Fruit fly (Drosophila melanogaster) whole organism, embryonic: ENCODE results near the gene CG10035.
A peak's percentile ranks its signal among the peaks of the same experiment; 100 is the strongest.

Experiments
- Abd-B ChIP-seq: fragments of 200-800 bp; sonication (Bioruptor generic); optimal IDR thresholded peaks from 2 replicates; lab custom pipeline; 2018; ENCODE audit warnings: missing biosample characterization, mild to moderate bottlenecking, missing genetic modification characterization, moderate library complexity
- BtbVII ChIP-seq: fragments of 200-800 bp; sonication (Bioruptor generic); optimal IDR thresholded peaks from 3 replicates; lab custom pipeline; 2017; ENCODE audit warnings: missing biosample characterization, mild to moderate bottlenecking, missing genetic modification characterization
- CG1024 ChIP-seq: fragments of 200-800 bp; sonication (Bioruptor generic); IDR thresholded peaks from 2 replicates; pipeline ENCODE4 v1.3.6; 2022; ENCODE audit warnings: missing biosample characterization, missing genetic modification characterization
- CG10431 ChIP-seq: fragments of 200-800 bp; sonication (Bioruptor generic); optimal IDR thresholded peaks from 3 replicates; lab custom pipeline; 2018; ENCODE audit warnings: missing biosample characterization, mild to moderate bottlenecking, missing genetic modification characterization
- CG12155 ChIP-seq: fragments of 200-800 bp; sonication (Bioruptor generic); optimal IDR thresholded peaks from 3 replicates; lab custom pipeline; 2016; ENCODE audit warnings: missing biosample characterization, missing genetic modification characterization
- CG13624 ChIP-seq: fragments of 200-800 bp; sonication (Bioruptor generic); optimal IDR thresholded peaks from 2 replicates; lab custom pipeline; 2016; ENCODE audit warnings: missing biosample characterization, missing genetic modification characterization
- CG14667 ChIP-seq: fragments of 200-800 bp; sonication (Bioruptor generic); IDR thresholded peaks from 2 replicates; pipeline ENCODE4 v1.3.6; 2022; ENCODE audit warnings: missing biosample characterization, missing genetic modification characterization
- CG1603 ChIP-seq: fragments of 200-800 bp; sonication (Bioruptor generic); optimal IDR thresholded peaks from 2 replicates; lab custom pipeline; 2019; ENCODE audit warnings: missing biosample characterization, mild to moderate bottlenecking, missing genetic modification characterization, moderate library complexity
- CG18011 ChIP-seq: fragments of 200-800 bp; sonication (Bioruptor generic); optimal IDR thresholded peaks from 2 replicates; lab custom pipeline; 2017; ENCODE audit warnings: missing biosample characterization, missing genetic modification characterization, mild to moderate bottlenecking, moderate library complexity, missing genotype
- CG31388 ChIP-seq: fragments of 200-800 bp; sonication (Bioruptor generic); optimal IDR thresholded peaks from 2 replicates; lab custom pipeline; 2016; ENCODE audit warnings: missing biosample characterization, missing genetic modification characterization
- CG3281 ChIP-seq: fragments of 200-800 bp; sonication (Bioruptor generic); optimal IDR thresholded peaks from 3 replicates; lab custom pipeline; 2017; ENCODE audit warnings: missing biosample characterization, mild to moderate bottlenecking, missing genetic modification characterization
- CG4617 ChIP-seq: fragments of 200-800 bp; sonication (Bioruptor generic); optimal IDR thresholded peaks from 3 replicates; lab custom pipeline; 2016; ENCODE audit warnings: missing biosample characterization, missing genetic modification characterization, borderline replicate concordance
- CG6654 ChIP-seq: fragments of 200-800 bp; sonication (Bioruptor generic); optimal IDR thresholded peaks from 2 replicates; lab custom pipeline; 2017; ENCODE audit warnings: missing biosample characterization, mild to moderate bottlenecking, missing genetic modification characterization
- CG6813 ChIP-seq: fragments of 200-800 bp; sonication (Bioruptor generic); optimal IDR thresholded peaks from 2 replicates; lab custom pipeline; 2017; ENCODE audit warnings: missing biosample characterization, missing genetic modification characterization, mild to moderate bottlenecking, moderate library complexity, missing genetic modification reagents
- CG7963 ChIP-seq: fragments of 200-800 bp; sonication (Bioruptor generic); IDR thresholded peaks from 3 replicates; pipeline ENCODE4 v1.3.6; 2022; ENCODE audit warnings: missing biosample characterization, missing genetic modification characterization; ENCODE audit not compliant: partially characterized antibody
- CG7987 ChIP-seq: fragments of 200-800 bp; sonication (Bioruptor generic); optimal IDR thresholded peaks from 2 replicates; lab custom pipeline; 2018; ENCODE audit warnings: missing biosample characterization, mild to moderate bottlenecking, missing genetic modification characterization, moderate library complexity
- CG8765 ChIP-seq: fragments of 200-800 bp; sonication (Bioruptor generic); IDR thresholded peaks from 2 replicates; pipeline ENCODE4 v1.3.6; 2022; ENCODE audit warnings: missing biosample characterization, missing genetic modification characterization
- CG9437 ChIP-seq: fragments of 200-800 bp; sonication (Bioruptor generic); optimal IDR thresholded peaks from 2 replicates; lab custom pipeline; 2018; ENCODE audit warnings: missing biosample characterization, mild to moderate bottlenecking, missing genetic modification characterization
- CG9817 ChIP-seq: fragments of 200-800 bp; sonication (Bioruptor generic); optimal IDR thresholded peaks from 2 replicates; lab custom pipeline; 2018; ENCODE audit warnings: missing biosample characterization, mild to moderate bottlenecking, missing genetic modification characterization, moderate library complexity
- CG9932 ChIP-seq: fragments of 200-800 bp; sonication (Bioruptor generic); IDR thresholded peaks from 2 replicates; pipeline ENCODE4 v1.3.6; 2022; ENCODE audit warnings: missing biosample characterization, missing genetic modification characterization
- CrebB ChIP-seq: fragments of 200-800 bp; sonication (Bioruptor generic); optimal IDR thresholded peaks from 3 replicates; lab custom pipeline; 2018; ENCODE audit warnings: missing biosample characterization, mild to moderate bottlenecking, missing genetic modification characterization
- Dad ChIP-seq: fragments of 200-800 bp; sonication (Bioruptor generic); optimal IDR thresholded peaks from 3 replicates; lab custom pipeline; 2016; ENCODE audit warnings: missing biosample characterization, missing genetic modification characterization
- Dek ChIP-seq: fragments of 200-800 bp; sonication (Bioruptor generic); optimal IDR thresholded peaks from 3 replicates; lab custom pipeline; 2019; ENCODE audit warnings: missing biosample characterization, mild to moderate bottlenecking, missing genetic modification characterization, moderate library complexity
- Dfd ChIP-seq, 2 experiments: fragments of >200 bp; optimal IDR thresholded peaks; 2 replicates each; lab custom pipeline; 2017; ENCODE audit warnings: missing biosample characterization in 2 of 2, missing genetic modification characterization in 2 of 2
- Fer1 ChIP-seq: fragments of 200-800 bp; sonication (Bioruptor generic); optimal IDR thresholded peaks from 2 replicates; lab custom pipeline; 2017; ENCODE audit warnings: missing biosample characterization, mild to moderate bottlenecking, missing genetic modification characterization
- Gug ChIP-seq: fragments of 200-800 bp; sonication (Bioruptor generic); IDR thresholded peaks from 4 replicates; pipeline ENCODE4 v1.3.6; 2022; ENCODE audit warnings: missing biosample characterization, missing genetic modification characterization
- Hand ChIP-seq: fragments of 200-800 bp; sonication (Bioruptor generic); optimal IDR thresholded peaks from 2 replicates; lab custom pipeline; 2017; ENCODE audit warnings: mild to moderate bottlenecking, missing biosample characterization, missing genetic modification reagents, missing genetic modification characterization
- Hsf ChIP-seq: fragments of 200-800 bp; sonication (Bioruptor generic); optimal IDR thresholded peaks from 3 replicates; lab custom pipeline; 2016; ENCODE audit warnings: missing biosample characterization, missing genetic modification characterization
- Lim3 ChIP-seq: fragments of 200-800 bp; sonication (Bioruptor generic); IDR thresholded peaks from 2 replicates; pipeline ENCODE4 v1.3.6; 2022; ENCODE audit warnings: missing biosample characterization, missing genetic modification characterization
- Oaz ChIP-seq: fragments of 200-800 bp; sonication (Bioruptor generic); IDR thresholded peaks from 2 replicates; pipeline ENCODE4 v1.3.6; 2022; ENCODE audit warnings: missing biosample characterization, missing genetic modification characterization
- Rx ChIP-seq: fragments of 200-800 bp; sonication (Bioruptor generic); IDR thresholded peaks from 2 replicates; pipeline ENCODE4 v1.3.6; 2022; ENCODE audit warnings: missing biosample characterization, missing genetic modification characterization
- Scr ChIP-seq: fragments of 200-800 bp; sonication (Bioruptor generic); IDR thresholded peaks from 2 replicates; pipeline ENCODE4 v1.3.6; 2022; ENCODE audit warnings: missing biosample characterization, missing genetic modification characterization; ENCODE audit not compliant: partially characterized antibody
- Sox102F ChIP-seq: fragments of 200-800 bp; sonication (Bioruptor generic); optimal IDR thresholded peaks from 2 replicates; lab custom pipeline; 2018; ENCODE audit warnings: missing biosample characterization, mild to moderate bottlenecking, missing genetic modification characterization, moderate library complexity
- Sry-β ChIP-seq: fragments of 200-800 bp; sonication (Bioruptor generic); optimal IDR thresholded peaks from 2 replicates; lab custom pipeline; 2018; ENCODE audit warnings: missing biosample characterization, mild to moderate bottlenecking, missing genetic modification characterization, moderate library complexity
- Ssrp ChIP-seq: fragments of 200-800 bp; sonication (Bioruptor generic); optimal IDR thresholded peaks from 2 replicates; lab custom pipeline; 2018; ENCODE audit warnings: missing biosample characterization, mild to moderate bottlenecking, missing genetic modification characterization, moderate library complexity
- Stat92E ChIP-seq, 3 experiments: fragments of >200 bp in 2 of 3; fragments of 200-800 bp in 1 of 3; sonication (Bioruptor generic) in 1 of 3; optimal IDR thresholded peaks; 2 replicates each; lab custom pipeline; 2017 to 2019; ENCODE audit warnings: missing biosample characterization in 3 of 3, missing genetic modification characterization in 3 of 3, mild to moderate bottlenecking in 1 of 3, moderate library complexity in 1 of 3
- Tbp ChIP-seq: fragments of >200 bp; optimal IDR thresholded peaks from 2 replicates; lab custom pipeline; 2018; ENCODE audit warnings: missing biosample characterization, missing genetic modification characterization
- YL-1 ChIP-seq: fragments of 200-800 bp; sonication (Bioruptor generic); optimal IDR thresholded peaks from 3 replicates; lab custom pipeline; 2017; ENCODE audit warnings: missing biosample characterization, mild to moderate bottlenecking, missing genetic modification characterization
- ac ChIP-seq: fragments of 200-800 bp; sonication (Bioruptor generic); optimal IDR thresholded peaks from 3 replicates; lab custom pipeline; 2017; ENCODE audit warnings: missing biosample characterization, mild to moderate bottlenecking, missing genetic modification characterization
- bigmax ChIP-seq: fragments of 200-800 bp; sonication (Bioruptor generic); optimal IDR thresholded peaks from 2 replicates; lab custom pipeline; 2018; ENCODE audit warnings: missing biosample characterization, mild to moderate bottlenecking, missing genetic modification characterization
- dati ChIP-seq: fragments of 200-800 bp; sonication (Bioruptor generic); IDR thresholded peaks from 2 replicates; pipeline ENCODE4 v1.3.6; 2022; ENCODE audit warnings: missing biosample characterization, missing genetic modification characterization
- dimm ChIP-seq: fragments of 200-800 bp; sonication (Bioruptor generic); IDR thresholded peaks from 2 replicates; pipeline ENCODE4 v1.3.6; 2022; ENCODE audit warnings: missing biosample characterization, missing genetic modification characterization
- dmrt99B ChIP-seq: fragments of 200-800 bp; sonication (Bioruptor generic); optimal IDR thresholded peaks from 2 replicates; lab custom pipeline; 2018; ENCODE audit warnings: missing biosample characterization, mild to moderate bottlenecking, missing genetic modification characterization, moderate library complexity
- dysf ChIP-seq: fragments of 200-800 bp; sonication (Bioruptor generic); IDR thresholded peaks from 3 replicates; pipeline ENCODE4 v1.3.6; 2022; ENCODE audit warnings: missing biosample characterization, missing genetic modification characterization
- eve ChIP-seq, 2 experiments: fragments of >200 bp; optimal IDR thresholded peaks; 2 replicates each; lab custom pipeline; 2017; ENCODE audit warnings: missing biosample characterization in 2 of 2, missing genetic modification characterization in 2 of 2
- fd102C ChIP-seq: fragments of 200-800 bp; sonication (Bioruptor generic); optimal IDR thresholded peaks from 2 replicates; lab custom pipeline; 2018; ENCODE audit warnings: missing biosample characterization, mild to moderate bottlenecking, missing genetic modification characterization, moderate library complexity
- ftz-f1 ChIP-seq: fragments of 200-800 bp; sonication (Bioruptor generic); optimal IDR thresholded peaks from 2 replicates; lab custom pipeline; 2016; ENCODE audit warnings: missing biosample characterization, missing genetic modification characterization
- klu ChIP-seq: fragments of 200-800 bp; sonication (Bioruptor generic); IDR thresholded peaks from 2 replicates; pipeline ENCODE4 v1.3.6; 2022; ENCODE audit warnings: missing biosample characterization, missing genetic modification characterization
- oc ChIP-seq: fragments of 200-800 bp; sonication (Bioruptor generic); optimal IDR thresholded peaks from 2 replicates; lab custom pipeline; 2018; ENCODE audit warnings: missing biosample characterization, mild to moderate bottlenecking, missing genetic modification characterization, moderate library complexity
- onecut ChIP-seq: fragments of 200-800 bp; sonication (Bioruptor generic); IDR thresholded peaks from 2 replicates; pipeline ENCODE4 v1.3.6; 2022; ENCODE audit warnings: missing biosample characterization, missing genetic modification characterization
- unpg ChIP-seq: fragments of 200-800 bp; sonication (Bioruptor generic); optimal IDR thresholded peaks from 3 replicates; lab custom pipeline; 2018; ENCODE audit warnings: missing biosample characterization, mild to moderate bottlenecking, missing genetic modification characterization, moderate library complexity

The CG10035 gene

dm6 chr3R:12350497-12350896 is 32.0 kb downstream of the CG10035 start, which contains the start of gene CG10038 (continued):
- peak; percentile 15 for TF ChIP-seq unpg
- no peak for TF ChIP-seq BtbVII (GFP tag; lab: Kevin White, UChicago)
- peak; percentile 61 for TF ChIP-seq CG4617
- no peak for TF ChIP-seq ac (GFP tag; lab: Kevin White, UChicago)
- TF ChIP-seq Rx (GFP tag; lab: Robert Waterston, UW) = no peak
- TF ChIP-seq Hand = no peak
- TF ChIP-seq Gug (GFP tag; lab: Robert Waterston, UW) = peak; percentile 62; the same call in 2 of the 4 replicates
- TF ChIP-seq oc = no peak
- TF ChIP-seq Stat92E (GFP tag; optimal IDR thresholded peaks at IDR 0.05; lab: Kevin White, UChicago) = no peak
- no peak for TF ChIP-seq CrebB
- TF ChIP-seq CG31388 (GFP tag; lab: Kevin White, UChicago) = no peak
- TF ChIP-seq dati (GFP tag; lab: Robert Waterston, UW) = no peak
- no peak for TF ChIP-seq CG1024
- TF ChIP-seq CG6813 (GFP tag; lab: Kevin White, UChicago) = no peak
- no peak for TF ChIP-seq fd102C (GFP tag; lab: Kevin White, UChicago)
- no peak for TF ChIP-seq CG9437 (GFP tag; lab: Kevin White, UChicago)
- TF ChIP-seq CG8765 (GFP tag; lab: Robert Waterston, UW) = no peak; the same call in 1 of the 2 replicates
- TF ChIP-seq Ssrp (tag; lab: Kevin White, UChicago) = no peak
- peak; percentile 86 for TF ChIP-seq CG7963 (GFP tag; lab: Robert Waterston, UW)
- TF ChIP-seq Tbp (GFP tag; lab: Kevin White, UChicago) = no peak
- TF ChIP-seq Lim3 (GFP tag; lab: Robert Waterston, UW) = no peak
- TF ChIP-seq Fer1 (GFP tag; lab: Kevin White, UChicago) = peak; percentile 41
- no peak for TF ChIP-seq CG7987 (GFP tag; lab: Kevin White, UChicago)
- peak; percentile 8 for TF ChIP-seq Abd-B (GFP tag; lab: Kevin White, UChicago)
- peak; percentile 36 for TF ChIP-seq CG13624 (GFP tag; lab: Kevin White, UChicago)
- TF ChIP-seq dimm = no peak
- TF ChIP-seq CG6654 (GFP tag; lab: Kevin White, UChicago) = no peak
- TF ChIP-seq onecut (GFP tag; lab: Robert Waterston, UW) = no peak
- TF ChIP-seq Sry-β = peak; percentile 59
- TF ChIP-seq CG12155 (GFP tag; lab: Kevin White, UChicago) = peak; percentile 12
- peak; percentile 11 for TF ChIP-seq CG18011 (GFP tag; lab: Kevin White, UChicago)
- 0 out of 3 replicates have a peak, but pooled peaks have one; percentile 37 for TF ChIP-seq dysf
- TF ChIP-seq CG3281 (GFP tag; lab: Kevin White, UChicago) = no peak
- TF ChIP-seq CG10431 (GFP tag; lab: Kevin White, UChicago) = no peak
- TF ChIP-seq Hsf (GFP tag; lab: Kevin White, UChicago) = peak; percentile 44
- TF ChIP-seq CG9817 (tag; lab: Kevin White, UChicago) = peak; percentile 30
- no peak for TF ChIP-seq Oaz
- peak; percentile 45 for TF ChIP-seq YL-1
- peak; percentile 82 for TF ChIP-seq CG9932 (GFP tag; lab: Robert Waterston, UW)
- TF ChIP-seq CG1603 (tag; lab: Kevin White, UChicago) = peak; percentile 69
- no peak for TF ChIP-seq Dad (GFP tag; lab: Kevin White, UChicago)
- TF ChIP-seq Scr (GFP tag; lab: Robert Waterston, UW) = peak; percentile 93
- no peak for TF ChIP-seq eve (GFP tag; optimal IDR thresholded peaks at IDR 0.05; lab: Kevin White, UChicago)
- peak; percentile 60 for TF ChIP-seq Dek
- TF ChIP-seq klu (GFP tag; lab: Robert Waterston, UW) = no peak
- TF ChIP-seq CG14667 = no peak
- no peak for TF ChIP-seq bigmax (GFP tag; lab: Kevin White, UChicago)
- peak; percentile 20 for TF ChIP-seq Sox102F (GFP tag; lab: Kevin White, UChicago)
- TF ChIP-seq Dfd (GFP tag; optimal IDR thresholded peaks at IDR 0.05; lab: Kevin White, UChicago) = no peak
- no peak for TF ChIP-seq dmrt99B (tag; lab: Kevin White, UChicago)
- TF ChIP-seq ftz-f1 (GFP tag; lab: Kevin White, UChicago) = peak; percentile 86
